Worm (Caenorhabditis elegans): ENCODE measurements around the gene srz-1.

DNA sequence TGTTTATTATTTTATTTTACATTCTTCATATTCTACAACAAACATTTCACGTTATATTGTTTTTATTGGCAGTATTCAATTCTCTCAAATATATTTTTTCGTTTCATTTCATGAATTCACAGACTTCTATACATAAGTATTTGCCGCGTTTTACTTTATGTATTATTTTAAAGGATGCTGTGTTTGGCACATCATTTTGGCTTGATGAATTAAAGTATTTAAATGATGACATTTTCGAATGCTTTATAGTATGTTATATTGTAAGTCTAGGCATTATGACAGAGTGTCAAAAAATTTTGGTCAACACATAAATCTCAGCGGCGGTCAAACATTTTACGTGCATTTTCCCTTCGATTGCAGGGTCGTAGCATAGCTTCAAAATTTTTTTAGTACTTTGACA is 19.8 kb downstream of the srz-1 start:
- no peak for TF ChIP-seq F13H6.1 (tag; optimal IDR thresholded peaks at IDR 0.05)
- TF ChIP-seq nhr-21 (tag; optimal IDR thresholded peaks at IDR 0.05) = no peak
